Fruit fly (Drosophila melanogaster) whole organism, embryonic: ENCODE results near the gene robl62A.

Source experiments
- ATbp ChIP-seq: fragments of 200-800 bp; sonication (Bioruptor generic); optimal IDR thresholded peaks from 2 replicates; lab custom pipeline; 2017; ENCODE audit warnings: missing biosample characterization, mild to moderate bottlenecking, missing genetic modification characterization, missing genetic modification reagents
- Ada2b ChIP-seq: fragments of 200-800 bp; sonication (Bioruptor generic); IDR thresholded peaks from 2 replicates; pipeline ENCODE4 v1.3.6; 2022; ENCODE audit warnings: missing biosample characterization, missing genetic modification characterization
- Aef1 ChIP-seq: fragments of 200-800 bp; sonication (Bioruptor generic); IDR thresholded peaks from 3 replicates; pipeline ENCODE4 v1.3.6; 2022; ENCODE audit warnings: missing biosample characterization, missing genetic modification characterization
- CG10654 ChIP-seq: fragments of 200-800 bp; sonication (Bioruptor generic); optimal IDR thresholded peaks from 2 replicates; lab custom pipeline; 2016; ENCODE audit warnings: missing biosample characterization, missing genetic modification characterization
- CG11085 ChIP-seq: fragments of 200-800 bp; sonication (Bioruptor generic); IDR thresholded peaks from 2 replicates; pipeline ENCODE4 v1.3.6; 2022; ENCODE audit warnings: missing biosample characterization, missing genetic modification characterization
- CG14667 ChIP-seq: fragments of 200-800 bp; sonication (Bioruptor generic); IDR thresholded peaks from 2 replicates; pipeline ENCODE4 v1.3.6; 2022; ENCODE audit warnings: missing biosample characterization, missing genetic modification characterization
- CG14860 ChIP-seq: fragments of 200-800 bp; sonication (Bioruptor generic); IDR thresholded peaks from 3 replicates; pipeline ENCODE4 v1.3.6; 2022; ENCODE audit warnings: missing biosample characterization, missing genetic modification characterization; ENCODE audit not compliant: partially characterized antibody
- CG15696 ChIP-seq: fragments of 200-800 bp; sonication (Bioruptor generic); optimal IDR thresholded peaks from 2 replicates; lab custom pipeline; 2019; ENCODE audit warnings: missing biosample characterization, mild to moderate bottlenecking, missing genetic modification characterization, moderate library complexity
- CG3065 ChIP-seq: fragments of 200-800 bp; sonication (Bioruptor generic); optimal IDR thresholded peaks from 2 replicates; lab custom pipeline; 2016; ENCODE audit warnings: missing biosample characterization, missing genetic modification characterization
- CG32767 ChIP-seq: fragments of 200-800 bp; sonication (Bioruptor generic); IDR thresholded peaks from 2 replicates; pipeline ENCODE4 v1.3.6; 2022; ENCODE audit warnings: missing biosample characterization, missing genetic modification characterization
- CG3407 ChIP-seq: fragments of 200-800 bp; sonication (Bioruptor generic); optimal IDR thresholded peaks from 2 replicates; lab custom pipeline; 2018; ENCODE audit warnings: missing biosample characterization, mild to moderate bottlenecking, missing genetic modification characterization
- CG3995 ChIP-seq: fragments of 200-800 bp; sonication (Bioruptor generic); optimal IDR thresholded peaks from 3 replicates; lab custom pipeline; 2016; ENCODE audit warnings: missing biosample characterization, missing genetic modification characterization
- CG4854 ChIP-seq: fragments of 200-800 bp; sonication (Bioruptor generic); optimal IDR thresholded peaks from 2 replicates; lab custom pipeline; 2016; ENCODE audit warnings: missing biosample characterization, missing genetic modification characterization, inconsistent platforms
- CG6272 ChIP-seq: fragments of 200-800 bp; sonication (Bioruptor generic); IDR thresholded peaks from 2 replicates; pipeline ENCODE4 v1.3.6; 2022; ENCODE audit warnings: missing biosample characterization, missing genetic modification characterization
- CG6854 ChIP-seq: fragments of 200-800 bp; sonication (Bioruptor generic); optimal IDR thresholded peaks from 3 replicates; lab custom pipeline; 2017; ENCODE audit warnings: missing biosample characterization, mild to moderate bottlenecking, missing genetic modification characterization
- CG7928 ChIP-seq: fragments of 200-800 bp; sonication (Bioruptor generic); optimal IDR thresholded peaks from 2 replicates; lab custom pipeline; 2017; ENCODE audit warnings: missing biosample characterization, mild to moderate bottlenecking, missing genetic modification characterization
- Deaf1 ChIP-seq: fragments of 200-800 bp; optimal IDR thresholded peaks from 3 replicates; lab custom pipeline; 2019; ENCODE audit warnings: missing biosample characterization, mild to moderate bottlenecking, missing genetic modification characterization, moderate library complexity
- Doc2 ChIP-seq: fragments of 200-800 bp; sonication (Bioruptor generic); IDR thresholded peaks from 2 replicates; pipeline ENCODE4 v1.3.6; 2022; ENCODE audit warnings: missing biosample characterization, missing genetic modification characterization
- Dp ChIP-seq: fragments of 200-800 bp; sonication (Bioruptor generic); optimal IDR thresholded peaks from 2 replicates; lab custom pipeline; 2018; ENCODE audit warnings: missing biosample characterization, mild to moderate bottlenecking, missing genetic modification characterization, moderate library complexity
- Drgx ChIP-seq: fragments of 200-800 bp; sonication (Bioruptor generic); IDR thresholded peaks from 2 replicates; pipeline ENCODE4 v1.3.6; 2022; ENCODE audit warnings: missing biosample characterization, missing genetic modification characterization
- Eip74EF ChIP-seq, 2 experiments: fragments of 200-800 bp in 1 of 2; fragments of >200 bp in 1 of 2; sonication (Bioruptor generic) in 1 of 2; optimal IDR thresholded peaks; 2 replicates each; lab custom pipeline; 2017 to 2019; ENCODE audit warnings: missing biosample characterization in 2 of 2, missing genetic modification characterization in 2 of 2, mild to moderate bottlenecking in 1 of 2, moderate library complexity in 1 of 2
- Elba2 ChIP-seq: fragments of 200-800 bp; sonication (Bioruptor generic); optimal IDR thresholded peaks from 3 replicates; lab custom pipeline; 2016; ENCODE audit warnings: missing biosample characterization, missing genetic modification characterization
- Ets97D ChIP-seq: fragments of 200-800 bp; sonication (Bioruptor generic); optimal IDR thresholded peaks from 3 replicates; lab custom pipeline; 2016; ENCODE audit warnings: missing biosample characterization, missing genetic modification characterization
- H15 ChIP-seq: fragments of 200-800 bp; sonication (Bioruptor generic); IDR thresholded peaks from 3 replicates; pipeline ENCODE4 v1.3.6; 2022; ENCODE audit warnings: missing biosample characterization, missing genetic modification characterization
- HLH54F ChIP-seq: fragments of 200-800 bp; sonication (Bioruptor generic); optimal IDR thresholded peaks from 3 replicates; lab custom pipeline; 2016; ENCODE audit warnings: missing biosample characterization, missing genetic modification characterization
- HLHmδ ChIP-seq: fragments of 200-800 bp; sonication (Bioruptor generic); optimal IDR thresholded peaks from 2 replicates; lab custom pipeline; 2018; ENCODE audit warnings: missing biosample characterization, mild to moderate bottlenecking, missing genetic modification characterization, moderate library complexity
- Kr ChIP-seq: fragments of 200-800 bp; sonication (Bioruptor generic); optimal IDR thresholded peaks from 2 replicates; lab custom pipeline; 2017; ENCODE audit warnings: missing biosample characterization, mild to moderate bottlenecking, missing genetic modification characterization
- Mad ChIP-seq: fragments of 200-800 bp; sonication (Bioruptor generic); optimal IDR thresholded peaks from 2 replicates; lab custom pipeline; 2016; ENCODE audit warnings: missing biosample characterization, missing genetic modification characterization
- Rx ChIP-seq: fragments of 200-800 bp; sonication (Bioruptor generic); IDR thresholded peaks from 2 replicates; pipeline ENCODE4 v1.3.6; 2022; ENCODE audit warnings: missing biosample characterization, missing genetic modification characterization
- Sox102F ChIP-seq: fragments of 200-800 bp; sonication (Bioruptor generic); optimal IDR thresholded peaks from 2 replicates; lab custom pipeline; 2018; ENCODE audit warnings: missing biosample characterization, mild to moderate bottlenecking, missing genetic modification characterization, moderate library complexity
- amos ChIP-seq: fragments of 200-800 bp; sonication (Bioruptor generic); IDR thresholded peaks from 2 replicates; pipeline ENCODE4 v1.3.6; 2022; ENCODE audit warnings: missing biosample characterization, missing genetic modification characterization; ENCODE audit not compliant: partially characterized antibody
- br ChIP-seq: fragments of >200 bp; optimal IDR thresholded peaks from 2 replicates; lab custom pipeline; 2017
- cwo ChIP-seq: fragments of 200-800 bp; sonication (Bioruptor generic); optimal IDR thresholded peaks from 3 replicates; lab custom pipeline; 2017; ENCODE audit warnings: missing biosample characterization, missing genetic modification characterization, mild to moderate bottlenecking, moderate library complexity, missing genetic modification reagents
- dimm ChIP-seq: fragments of 200-800 bp; sonication (Bioruptor generic); IDR thresholded peaks from 2 replicates; pipeline ENCODE4 v1.3.6; 2022; ENCODE audit warnings: missing biosample characterization, missing genetic modification characterization
- exex ChIP-seq: fragments of 200-800 bp; sonication (Bioruptor generic); optimal IDR thresholded peaks from 4 replicates; lab custom pipeline; 2018; ENCODE audit warnings: missing biosample characterization, mild to moderate bottlenecking, missing genetic modification characterization, moderate library complexity
- gcm ChIP-seq: fragments of 200-800 bp; sonication (Bioruptor generic); optimal IDR thresholded peaks from 2 replicates; lab custom pipeline; 2019; ENCODE audit warnings: missing biosample characterization, mild to moderate bottlenecking, missing genetic modification characterization, moderate library complexity
- gro ChIP-seq: fragments of 200-800 bp; sonication (Bioruptor generic); optimal IDR thresholded peaks from 2 replicates; lab custom pipeline; 2016; ENCODE audit warnings: missing biosample characterization, missing genetic modification characterization
- h ChIP-seq: fragments of >200 bp; optimal IDR thresholded peaks from 2 replicates; lab custom pipeline; 2017
- her ChIP-seq: fragments of 200-800 bp; sonication (Bioruptor generic); optimal IDR thresholded peaks from 2 replicates; lab custom pipeline; 2016; ENCODE audit warnings: missing biosample characterization, missing genetic modification characterization
- hkb ChIP-seq, 2 experiments: fragments of 200-800 bp in 1 of 2; fragments of >200 bp in 1 of 2; sonication (Bioruptor generic) in 1 of 2; IDR thresholded peaks in 1 of 2; optimal IDR thresholded peaks in 1 of 2; 2 replicates each; pipeline versions ENCODE4 v1.3.6 to Lab custom; 2017 to 2022; ENCODE audit warnings: missing biosample characterization in 1 of 2, missing genetic modification characterization in 1 of 2
- kni ChIP-seq: fragments of 200-800 bp; sonication (Bioruptor generic); optimal IDR thresholded peaks from 3 replicates; lab custom pipeline; 2017; ENCODE audit warnings: mild to moderate bottlenecking, missing biosample characterization, missing genetic modification reagents, missing genetic modification characterization
- knrl ChIP-seq: fragments of 200-800 bp; sonication (Bioruptor generic); IDR thresholded peaks from 3 replicates; pipeline ENCODE4 v1.3.6; 2022; ENCODE audit warnings: missing biosample characterization, missing genetic modification characterization; ENCODE audit not compliant: partially characterized antibody
- pho ChIP-seq: fragments of 200-800 bp; sonication (Bioruptor generic); optimal IDR thresholded peaks from 2 replicates; lab custom pipeline; 2016; ENCODE audit warnings: missing biosample characterization, missing genetic modification characterization
- pnt ChIP-seq: fragments of 200-800 bp; sonication (Bioruptor generic); optimal IDR thresholded peaks from 3 replicates; lab custom pipeline; 2016; ENCODE audit warnings: missing biosample characterization, missing genetic modification characterization
- rib ChIP-seq: fragments of 200-800 bp; sonication (Bioruptor generic); IDR thresholded peaks from 2 replicates; pipeline ENCODE4 v1.3.6; 2022; ENCODE audit warnings: missing biosample characterization, missing genetic modification characterization
- run ChIP-seq: fragments of 200-800 bp; sonication (Bioruptor generic); optimal IDR thresholded peaks from 3 replicates; lab custom pipeline; 2018; ENCODE audit warnings: missing biosample characterization, mild to moderate bottlenecking, missing genetic modification characterization
- scrt ChIP-seq: fragments of 200-800 bp; sonication (Bioruptor generic); optimal IDR thresholded peaks from 2 replicates; lab custom pipeline; 2018; ENCODE audit warnings: missing biosample characterization, mild to moderate bottlenecking, missing genetic modification characterization, moderate library complexity
- slbo ChIP-seq: fragments of 200-800 bp; sonication (Bioruptor generic); IDR thresholded peaks from 2 replicates; pipeline ENCODE4 v1.3.6; 2022; ENCODE audit warnings: missing biosample characterization, missing genetic modification characterization
- sqz ChIP-seq: fragments of 200-800 bp; sonication (Bioruptor generic); optimal IDR thresholded peaks from 3 replicates; lab custom pipeline; 2018; ENCODE audit warnings: missing biosample characterization, mild to moderate bottlenecking, missing genetic modification characterization
- sug ChIP-seq: fragments of 200-800 bp; optimal IDR thresholded peaks from 2 replicates; lab custom pipeline; 2019; ENCODE audit warnings: missing biosample characterization, mild to moderate bottlenecking, missing genetic modification characterization, moderate library complexity

Gene robl62A

dm6 chr3L:1478998-1479680 lies 1.7 kb downstream of the robl62A start (continued):
- TF ChIP-seq pho (GFP tag; lab: Kevin White, UChicago), result no peak
- TF ChIP-seq CG3407 (GFP tag; lab: Kevin White, UChicago), result peak; percentile 25
- TF ChIP-seq her (GFP tag; lab: Kevin White, UChicago), result no peak
- no peak for TF ChIP-seq ATbp (GFP tag; lab: Kevin White, UChicago)
- TF ChIP-seq dimm (GFP tag; lab: Robert Waterston, UW), result no peak
- TF ChIP-seq H15 (GFP tag; lab: Robert Waterston, UW), result peak; percentile 37; the same call in 1 of the 3 replicates
- TF ChIP-seq CG11085 (GFP tag; lab: Robert Waterston, UW), result no peak
- peak; percentile 62 for TF ChIP-seq slbo (GFP tag; lab: Robert Waterston, UW)
- no peak for TF ChIP-seq br (lab: Kevin White, UChicago)
- peak; percentile 27 for TF ChIP-seq Sox102F (GFP tag; lab: Kevin White, UChicago)
- no peak for TF ChIP-seq h (lab: Kevin White, UChicago)
- TF ChIP-seq amos (GFP tag; lab: Robert Waterston, UW), result no peak
- TF ChIP-seq Dp, result no peak
- TF ChIP-seq CG4854, result no peak
- peak; percentile 93 for TF ChIP-seq Elba2 (GFP tag; lab: Kevin White, UChicago)
- TF ChIP-seq CG6854 (GFP tag; lab: Kevin White, UChicago), result no peak
- no peak for TF ChIP-seq cwo (GFP tag; lab: Kevin White, UChicago)
- TF ChIP-seq Drgx (GFP tag; lab: Robert Waterston, UW), result peak; percentile 42; the same call in 1 of the 2 replicates
- no peak for TF ChIP-seq CG10654
- TF ChIP-seq Ada2b (GFP tag; lab: Robert Waterston, UW), result peak; percentile 69; the same call in 1 of the 2 replicates
- TF ChIP-seq CG32767 (GFP tag; lab: Robert Waterston, UW), result 0 out of 2 replicates have a peak, but pooled peaks have one; percentile 45
- TF ChIP-seq CG3995 (GFP tag; lab: Kevin White, UChicago), result no peak
- TF ChIP-seq CG6272, result no peak
- TF ChIP-seq CG15696 (tag; lab: Kevin White, UChicago), result peak; percentile 92
- TF ChIP-seq HLHmδ, result no peak
- TF ChIP-seq scrt (GFP tag; lab: Kevin White, UChicago), result no peak
- peak; percentile 17; the same call in 1 of the 3 replicates for TF ChIP-seq Aef1 (GFP tag; lab: Robert Waterston, UW)
- no peak for TF ChIP-seq exex (tag; lab: Kevin White, UChicago)
- TF ChIP-seq gcm (GFP tag; lab: Kevin White, UChicago), result peak; percentile 40
- TF ChIP-seq gro (GFP tag; lab: Kevin White, UChicago), result no peak
- peak; percentile 4 for TF ChIP-seq kni (GFP tag; lab: Kevin White, UChicago)
- TF ChIP-seq run (tag; lab: Kevin White, UChicago), result no peak
- TF ChIP-seq Eip74EF (GFP tag; optimal IDR thresholded peaks at IDR 0.05; lab: Kevin White, UChicago), result no peak
- TF ChIP-seq Deaf1 (tag; lab: Kevin White, UChicago), result no peak
- TF ChIP-seq Kr (GFP tag; lab: Kevin White, UChicago), result peak; percentile 83
- no peak for TF ChIP-seq sug (tag; lab: Kevin White, UChicago)
- TF ChIP-seq CG7928 (GFP tag; lab: Kevin White, UChicago), result no peak
- no peak for TF ChIP-seq CG14860 (GFP tag; lab: Robert Waterston, UW)
- peak; percentile 76 for TF ChIP-seq Rx (GFP tag; lab: Robert Waterston, UW)
- peak; percentile 70 for TF ChIP-seq CG14667 (GFP tag; lab: Robert Waterston, UW)
- TF ChIP-seq hkb (optimal IDR thresholded peaks at IDR 0.05; lab: Kevin White, UChicago), result no peak
- peak; percentile 76 for TF ChIP-seq hkb (GFP tag; IDR thresholded peaks at IDR 0.05; lab: Robert Waterston, UW)
- no peak for TF ChIP-seq knrl (GFP tag; lab: Robert Waterston, UW)
- TF ChIP-seq Doc2, result no peak
- no peak for TF ChIP-seq rib (GFP tag; lab: Robert Waterston, UW)
- TF ChIP-seq HLH54F (GFP tag; lab: Kevin White, UChicago), result peak; percentile 24
- TF ChIP-seq sqz, result peak; percentile 13
- peak; percentile 48 for TF ChIP-seq Mad (GFP tag; lab: Kevin White, UChicago)
- peak; percentile 56 for TF ChIP-seq pnt (GFP tag; lab: Kevin White, UChicago)
- TF ChIP-seq Ets97D (GFP tag; lab: Kevin White, UChicago), result no peak
- peak; percentile 17 for TF ChIP-seq CG3065 (GFP tag; lab: Kevin White, UChicago)
